Worm (Caenorhabditis elegans) whole organism, mixed stage, embryonic: ENCODE data around the gene F32D8.15.

ENCODE experiments used
- elt-1 ChIP-seq: sonication (generic microtip); optimal IDR thresholded peaks from 2 replicates; lab custom pipeline; 2017; ENCODE audit warnings: missing genetic modification characterization, mild to moderate bottlenecking, missing compliant biosample characterization, antibody characterized with exemption, moderate library complexity, borderline replicate concordance; ENCODE audit not compliant: insufficient read depth
- elt-3 ChIP-seq: fragments of 150-350 bp; optimal IDR thresholded peaks from 2 replicates; lab custom pipeline; 2014; ENCODE audit warnings: missing biosample characterization, missing genetic modification characterization
- ham-2 ChIP-seq: fragments of 200-800 bp; sonication (Bioruptor generic); optimal IDR thresholded peaks from 2 replicates; lab custom pipeline; 2018; ENCODE audit warnings: mild to moderate bottlenecking, missing genetic modification characterization, missing compliant biosample characterization
- lin-13 ChIP-seq: fragments of 150-350 bp; optimal IDR thresholded peaks from 2 replicates; lab custom pipeline; 2014; ENCODE audit warnings: missing biosample characterization, missing genetic modification characterization
- mep-1 ChIP-seq: fragments of 150-350 bp; optimal IDR thresholded peaks from 2 replicates; lab custom pipeline; 2017; ENCODE audit warnings: missing biosample characterization, missing genetic modification reagents, missing genetic modification characterization, inconsistent platforms
- nhr-12 ChIP-seq: fragments of 150-350 bp; optimal IDR thresholded peaks from 2 replicates; lab custom pipeline; 2014; ENCODE audit warnings: missing biosample characterization, missing genetic modification characterization
- nhr-2 ChIP-seq: fragments of 150-350 bp; optimal IDR thresholded peaks from 2 replicates; lab custom pipeline; 2014; ENCODE audit warnings: missing biosample characterization, missing genetic modification characterization
- nhr-28 ChIP-seq: fragments of 150-350 bp; optimal IDR thresholded peaks from 2 replicates; lab custom pipeline; 2014; ENCODE audit warnings: missing biosample characterization, missing genetic modification characterization
- pha-4 ChIP-seq: fragments of 150-350 bp; optimal IDR thresholded peaks from 2 replicates; lab custom pipeline; 2018; ENCODE audit warnings: missing biosample characterization, missing genetic modification reagents, missing genetic modification characterization
- snpc-4 ChIP-seq: fragments of 150-350 bp; optimal IDR thresholded peaks from 2 replicates; lab custom pipeline; 2014; ENCODE audit warnings: missing biosample characterization, missing genetic modification characterization
- sptf-1 ChIP-seq: sonication (generic microtip); optimal IDR thresholded peaks from 2 replicates; lab custom pipeline; 2017; ENCODE audit warnings: mild to moderate bottlenecking, missing genetic modification characterization, moderate library complexity, missing compliant biosample characterization
- unc-62 ChIP-seq: fragments of 150-350 bp; optimal IDR thresholded peaks from 2 replicates; lab custom pipeline; 2014; ENCODE audit warnings: missing biosample characterization, missing genetic modification reagents, missing genetic modification characterization
- ztf-11 ChIP-seq: fragments of 150-350 bp; optimal IDR thresholded peaks from 2 replicates; lab custom pipeline; 2014; ENCODE audit warnings: missing biosample characterization, missing genetic modification characterization

- TF ChIP-seq mep-1 (tag; lab: Kevin White, UChicago) (no peak), unc-62 (GFP tag; lab: Kevin White, UChicago) (no peak), nhr-28 (tag; lab: Kevin White, UChicago) (no peak), nhr-12 (no peak), pha-4 (tag; lab: Kevin White, UChicago) (no peak), nhr-2 (no peak), ham-2 (GFP tag; lab: Kevin White, UChicago) (no peak), sptf-1 (tag; lab: Kevin White, UChicago) (no peak), elt-1 (tag; lab: Kevin White, UChicago) (no peak), lin-13 (tag; lab: Kevin White, UChicago) (no peak), elt-3 (tag; lab: Kevin White, UChicago) (no peak), ztf-11 (tag; lab: Kevin White, UChicago) (no peak), snpc-4 (tag; lab: Kevin White, UChicago) (no peak)
These were observed 19.4 kb downstream of the F32D8.15 start, which contains the start of gene F58B4.7 for ce11 chrV:10923229-10923628.
